Fruit fly (Drosophila melanogaster) whole organism, adult: ENCODE measurements around the gene mtsh.

Experiments
- CG11617 ChIP-seq: fragments of 200-800 bp; sonication (Bioruptor generic); optimal IDR thresholded peaks from 2 replicates; lab custom pipeline; 2017; ENCODE audit warnings: mild to moderate bottlenecking, missing biosample characterization, missing genetic modification reagents, missing genetic modification characterization
- CG12768 ChIP-seq: fragments of 200-800 bp; sonication (Bioruptor generic); optimal IDR thresholded peaks from 2 replicates; lab custom pipeline; 2017; ENCODE audit warnings: missing biosample characterization, missing genetic modification characterization, mild to moderate bottlenecking, moderate library complexity, missing genetic modification reagents
- CG5204 ChIP-seq: fragments of 200-800 bp; sonication (Bioruptor generic); optimal IDR thresholded peaks from 2 replicates; lab custom pipeline; 2016; ENCODE audit warnings: missing biosample characterization, missing genetic modification characterization
- CG7101 ChIP-seq: fragments of 200-800 bp; sonication (Bioruptor generic); optimal IDR thresholded peaks from 2 replicates; lab custom pipeline; 2018; ENCODE audit warnings: missing biosample characterization, mild to moderate bottlenecking, missing genetic modification characterization, moderate library complexity
- Hr96 ChIP-seq: fragments of 200-800 bp; sonication (Bioruptor generic); optimal IDR thresholded peaks from 2 replicates; lab custom pipeline; 2016; ENCODE audit warnings: missing biosample characterization, missing genetic modification characterization
- cnc ChIP-seq, 2 experiments: fragments of >200 bp; optimal IDR thresholded peaks; 2 replicates each; lab custom pipeline; 2017
- kay ChIP-seq: fragments of 200-800 bp; sonication (Bioruptor generic); peaks from one replicate; lab custom pipeline; 2016; ENCODE audit warnings: missing biosample characterization, missing genetic modification characterization, borderline replicate concordance
- pad ChIP-seq: fragments of 200-800 bp; sonication (Bioruptor generic); optimal IDR thresholded peaks from 3 replicates; lab custom pipeline; 2017; ENCODE audit warnings: missing biosample characterization, missing genetic modification characterization, mild to moderate bottlenecking, moderate library complexity, missing genetic modification reagents
- tj ChIP-seq: fragments of 200-800 bp; sonication (Bioruptor generic); optimal IDR thresholded peaks from 3 replicates; lab custom pipeline; 2017; ENCODE audit warnings: missing biosample characterization, mild to moderate bottlenecking, missing genetic modification characterization, moderate library complexity

DNA sequence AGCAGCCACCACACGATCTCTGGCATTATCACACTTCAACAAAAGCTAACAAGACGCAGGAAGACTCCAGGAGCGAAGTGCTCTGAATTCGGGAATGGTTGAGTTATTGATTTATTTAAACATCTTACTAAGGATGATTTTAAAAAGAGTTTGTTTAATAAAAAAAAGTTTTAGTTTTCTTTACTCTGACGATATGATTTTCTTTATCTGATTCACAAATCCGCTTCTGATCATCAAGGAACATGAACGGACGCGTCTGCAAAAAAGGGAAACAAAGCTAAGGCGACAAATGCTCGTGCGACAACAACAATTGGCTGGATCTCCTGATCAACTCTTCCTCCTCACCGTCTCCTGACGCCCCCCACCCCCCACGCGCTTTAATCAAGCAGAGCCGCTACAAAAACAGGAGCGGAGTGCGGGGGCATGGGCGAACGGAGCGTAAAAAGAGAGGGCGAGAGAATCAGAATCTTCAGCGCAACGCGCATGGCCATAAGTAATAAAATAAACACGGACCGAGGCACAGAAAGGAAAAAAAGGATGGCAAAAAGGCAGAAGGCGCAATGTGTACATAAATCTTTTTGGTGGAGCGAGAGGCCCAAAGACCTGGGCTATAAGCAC, 20.4 kb downstream of the mtsh start:
- TF ChIP-seq Hr96 (GFP tag; lab: Kevin White, UChicago): no peak
- TF ChIP-seq CG5204 (GFP tag; lab: Kevin White, UChicago): no peak
- TF ChIP-seq CG7101 (tag; lab: Kevin White, UChicago): no peak
- no peak for TF ChIP-seq cnc (optimal IDR thresholded peaks at IDR 0.05; lab: Kevin White, UChicago)
- no peak for TF ChIP-seq tj (GFP tag; lab: Kevin White, UChicago)
- no peak for TF ChIP-seq CG11617 (GFP tag; lab: Kevin White, UChicago)
- TF ChIP-seq pad (GFP tag; lab: Kevin White, UChicago): no peak
- no peak for TF ChIP-seq CG12768
- no peak for TF ChIP-seq kay (GFP tag; lab: Kevin White, UChicago)
